Fruit fly (Drosophila melanogaster) S2 (cell line): ENCODE measurements around the gene Daxx.

Experiments
- CG8478 ChIP-seq: fragments of >200 bp; optimal IDR thresholded peaks from 2 replicates; lab custom pipeline; 2018
- CTCF ChIP-seq, 2 experiments: fragments of >200 bp; optimal IDR thresholded peaks; 2 replicates each; lab custom pipeline; 2018

DNA sequence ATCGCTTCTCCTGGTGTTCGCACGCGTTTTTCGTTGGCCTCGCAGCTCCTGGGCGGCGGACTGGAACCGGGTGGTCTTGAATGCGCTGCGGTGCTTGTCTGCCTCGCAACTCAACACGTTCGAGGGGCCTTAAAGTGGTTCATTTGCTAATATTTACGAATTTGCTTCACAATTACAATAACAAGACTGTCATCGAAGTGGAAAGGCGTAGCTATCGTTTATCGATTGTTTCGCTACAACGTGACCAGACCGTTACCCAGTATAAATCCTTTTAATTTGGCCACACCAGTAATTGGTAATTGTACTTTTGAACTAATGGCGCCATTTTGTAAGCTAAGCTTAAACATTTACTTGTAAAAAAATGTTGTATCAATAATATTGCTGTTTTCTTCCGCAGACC is 4.0 kb upstream of the Daxx start, which contains the start of gene CG9536:
- no peak for TF ChIP-seq CTCF (optimal IDR thresholded peaks at IDR 0.05; lab: Kevin White, UChicago)
- no peak for TF ChIP-seq CG8478 (lab: Kevin White, UChicago)
